Fruit fly (Drosophila melanogaster): Measurements from ENCODE around the gene HGTX.
A peak's percentile ranks its signal among the peaks of the same experiment; 100 is the strongest.

HGTX gene

DNA sequence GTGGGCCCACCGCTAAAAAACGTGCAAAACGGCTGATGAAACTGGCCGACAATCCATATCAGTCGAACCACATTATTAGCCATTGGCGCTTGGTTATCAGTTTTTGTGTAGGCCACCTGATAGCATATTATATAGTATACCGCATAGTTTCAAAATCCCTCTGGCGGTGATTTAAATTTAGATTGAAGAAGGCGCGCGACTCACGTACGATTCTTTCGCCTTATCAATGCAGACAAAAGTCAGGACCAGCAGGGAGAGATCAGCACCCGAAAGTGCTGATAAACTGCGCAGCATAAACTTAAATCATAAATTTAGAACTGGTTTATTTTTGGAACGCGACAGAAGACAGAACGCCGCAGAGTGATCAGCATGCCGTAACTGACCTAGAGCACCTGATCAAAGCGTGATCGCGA is 45.4 kb downstream of the HGTX start (continued):
- TF ChIP-seq CG16779 (GFP tag; IDR thresholded peaks at IDR 0.05) (no peak), CG1024 (GFP tag; IDR thresholded peaks at IDR 0.05) (no peak), sd (tag; optimal IDR thresholded peaks at IDR 0.05) (peak; percentile 50), Xrp1 (GFP tag; IDR thresholded peaks at IDR 0.05) (no peak), CG17361 (GFP tag; IDR thresholded peaks at IDR 0.05) (no peak), CTCF (GFP tag; optimal IDR thresholded peaks at IDR 0.05) (peak; percentile 47), CG34376 (GFP tag; optimal IDR thresholded peaks at IDR 0.05) (peak; percentile 48), Nf-YC (tag; optimal IDR thresholded peaks at IDR 0.05) (peak; percentile 2), h (optimal IDR thresholded peaks at IDR 0.05) (no peak), CG10543 (GFP tag; optimal IDR thresholded peaks at IDR 0.05) (peak; percentile 35), CG11695 (GFP tag; IDR thresholded peaks at IDR 0.05) (0 out of 3 replicates have a peak, but pooled peaks have one; percentile 9), CG12769 (tag; optimal IDR thresholded peaks at IDR 0.05) (peak; percentile 70), CG31388 (GFP tag; optimal IDR thresholded peaks at IDR 0.05) (no peak), grn (GFP tag; optimal IDR thresholded peaks at IDR 0.05) (no peak), gt (GFP tag; IDR thresholded peaks at IDR 0.05) (no peak), CG13624 (GFP tag; optimal IDR thresholded peaks at IDR 0.05) (peak; percentile 56), mirr (GFP tag; optimal IDR thresholded peaks at IDR 0.05) (peak; percentile 78), sug (tag; optimal IDR thresholded peaks at IDR 0.05) (peak; percentile 91), Med (GFP tag) (peak; percentile 51), Pdp1 (GFP tag; optimal IDR thresholded peaks at IDR 0.05) (peak in 1 of 2 experiments; percentile 78), wdn (GFP tag; IDR thresholded peaks at IDR 0.05) (no peak)

- TF ChIP-seq ranshi (GFP tag; IDR thresholded peaks at IDR 0.05) (0 out of 2 replicates have a peak, but pooled peaks have one; percentile 9), ara (GFP tag; IDR thresholded peaks at IDR 0.05) (0 out of 2 replicates have a peak, but pooled peaks have one; percentile 15), jigr1 (GFP tag; IDR thresholded peaks at IDR 0.05) (no peak), Sox102F (GFP tag; optimal IDR thresholded peaks at IDR 0.05) (peak; percentile 14), Hsf (GFP tag; optimal IDR thresholded peaks at IDR 0.05) (peak; percentile 6), gem (tag; optimal IDR thresholded peaks at IDR 0.05) (peak; percentile 30), CG12769 (tag; optimal IDR thresholded peaks at IDR 0.05) (no peak), chif (GFP tag; optimal IDR thresholded peaks at IDR 0.05) (peak in 1 of 2 experiments; percentile 48), H15 (GFP tag; IDR thresholded peaks at IDR 0.05) (0 out of 3 replicates have a peak, but pooled peaks have one; percentile 15), CG2199 (GFP tag; IDR thresholded peaks at IDR 0.05) (no peak), Drgx (GFP tag; IDR thresholded peaks at IDR 0.05) (peak; percentile 93), Hr51 (GFP tag; optimal IDR thresholded peaks at IDR 0.05) (no peak), fd96Cb (tag; optimal IDR thresholded peaks at IDR 0.05) (peak; percentile 13), CG13624 (GFP tag; optimal IDR thresholded peaks at IDR 0.05) (no peak), wek (GFP tag; optimal IDR thresholded peaks at IDR 0.05) (peak; percentile 2), CG2875 (GFP tag; optimal IDR thresholded peaks at IDR 0.05) (peak; percentile 16), CG10979 (tag; optimal IDR thresholded peaks at IDR 0.05) (peak; percentile 50), C15 (GFP tag; IDR thresholded peaks at IDR 0.05) (no peak), GATAe (GFP tag; conservative IDR thresholded peaks at IDR 0.05) (no peak), CG31365 (tag; optimal IDR thresholded peaks at IDR 0.05) (no peak), CG10147 (GFP tag; optimal IDR thresholded peaks at IDR 0.05) (no peak), Nf-YB (GFP tag; optimal IDR thresholded peaks at IDR 0.05) (no peak), CG1603 (tag; optimal IDR thresholded peaks at IDR 0.05) (peak; percentile 49), sc (optimal IDR thresholded peaks at IDR 0.05) (no peak), sc (GFP tag; optimal IDR thresholded peaks at IDR 0.05) (peak; percentile 30), nom (GFP tag; optimal IDR thresholded peaks at IDR 0.05) (peak; percentile 94), lola (GFP tag; optimal IDR thresholded peaks at IDR 0.05) (peak in 1 of 3 experiments; percentile 29), trem (tag; optimal IDR thresholded peaks at IDR 0.05) (peak; percentile 24), Xrp1 (GFP tag; IDR thresholded peaks at IDR 0.05) (peak; percentile 26; the same call in 1 of the 2 replicates), sens (GFP tag) (peak; percentile 88), Trl (optimal IDR thresholded peaks at IDR 0.05) (no peak), Trl (GFP tag; optimal IDR thresholded peaks at IDR 0.05) (peak; percentile 4), Med (GFP tag) (peak; percentile 51), CG9727 (GFP tag; optimal IDR thresholded peaks at IDR 0.05) (peak; percentile 1), CG18262 (tag; optimal IDR thresholded peaks at IDR 0.05) (peak; percentile 26)
Observed at dm6 chr3L:14552925-14553239, 46.5 kb downstream of the HGTX start.
